ENCODE assay signal across 6 worm cellular contexts in the genomic region with DNA sequence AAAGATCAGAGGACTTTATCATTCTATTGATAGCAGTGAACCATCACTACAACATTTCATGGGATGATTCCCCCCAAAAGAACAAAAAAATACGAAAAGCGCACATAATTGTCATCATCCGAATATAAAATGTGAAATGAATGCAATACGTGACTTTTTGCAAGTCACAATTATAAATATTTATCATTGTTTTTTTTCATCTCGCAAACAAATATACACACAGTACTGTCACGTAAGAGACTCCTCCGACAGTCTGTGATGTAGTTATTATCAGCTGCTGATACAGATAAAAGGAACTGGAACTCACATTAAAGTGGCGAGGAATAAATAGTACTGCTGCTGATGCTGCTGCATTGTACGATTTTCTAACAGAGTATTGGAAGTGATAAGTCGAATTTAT.
TF ChIP-seq lines count a peak whose summit lies in the region.

No protein-coding gene starts in this region.

TF ChIP-seq in whole organism, L1 larva, 84 proteins besides CTCF, POLR2A, EP300 and RAD21:
- TF ChIP-seq elt-2 (tag; optimal IDR thresholded peaks at IDR 0.05; lab: Kevin White, UChicago) (peak; percentile 80), nhr-90 (tag; optimal IDR thresholded peaks at IDR 0.05; lab: Kevin White, UChicago; ENCODE audit: poor library complexity) (peak; percentile 32), unc-86 (tag; optimal IDR thresholded peaks at IDR 0.05; lab: Kevin White, UChicago) (no peak), efl-1 (optimal IDR thresholded peaks at IDR 0.05; lab: Kevin White, UChicago) (no peak), efl-1 (GFP tag; optimal IDR thresholded peaks at IDR 0.05 in 1 of 2; lab: Kevin White, UChicago) (peak in 1 of 2 experiments; percentile 54), nhr-20 (tag; optimal IDR thresholded peaks at IDR 0.05; lab: Kevin White, UChicago) (peak; percentile 18), nhr-71 (tag; optimal IDR thresholded peaks at IDR 0.05; lab: Kevin White, UChicago) (peak; percentile 27), ztf-4 (tag; optimal IDR thresholded peaks at IDR 0.05; lab: Kevin White, UChicago) (no peak), mef-2 (tag; optimal IDR thresholded peaks at IDR 0.05; lab: Kevin White, UChicago) (no peak), fkh-8 (tag; optimal IDR thresholded peaks at IDR 0.05; lab: Kevin White, UChicago) (no peak), nhr-237 (tag; optimal IDR thresholded peaks at IDR 0.05; lab: Kevin White, UChicago) (no peak), lin-35 (GFP tag; optimal IDR thresholded peaks at IDR 0.05; lab: Kevin White, UChicago) (peak in 1 of 2 experiments; percentile 5)

TF ChIP-seq in whole organism, L2 larva, 48 proteins besides CTCF, POLR2A, EP300 and RAD21:
- TF ChIP-seq nhr-21 (tag; optimal IDR thresholded peaks at IDR 0.05; lab: Kevin White, UChicago) (peak; percentile 2), lin-39 (tag; optimal IDR thresholded peaks at IDR 0.05; lab: Kevin White, UChicago) (no peak), crh-2 (tag; optimal IDR thresholded peaks at IDR 0.05; lab: Kevin White, UChicago) (peak; percentile 66), fos-1 (tag; optimal IDR thresholded peaks at IDR 0.05; lab: Kevin White, UChicago) (peak; percentile 35), sma-3 (GFP tag; optimal IDR thresholded peaks at IDR 0.05; lab: Kevin White, UChicago) (peak; percentile 20), nhr-129 (tag; optimal IDR thresholded peaks at IDR 0.05; lab: Kevin White, UChicago) (peak; percentile 73), nhr-11 (tag; optimal IDR thresholded peaks at IDR 0.05; lab: Kevin White, UChicago) (no peak), aly-2 (tag; optimal IDR thresholded peaks at IDR 0.05; lab: Kevin White, UChicago) (no peak), F13H6.1 (tag; optimal IDR thresholded peaks at IDR 0.05; lab: Kevin White, UChicago) (peak; percentile 17), lsy-2 (tag; optimal IDR thresholded peaks at IDR 0.05; lab: Kevin White, UChicago) (peak in 1 of 2 experiments; percentile 18), sma-9 (GFP tag; optimal IDR thresholded peaks at IDR 0.05; lab: Kevin White, UChicago) (peak; percentile 63), sma-9 (tag; optimal IDR thresholded peaks at IDR 0.05; lab: Kevin White, UChicago) (no peak), skn-1 (tag; optimal IDR thresholded peaks at IDR 0.05; lab: Kevin White, UChicago) (peak; percentile 54)

TF ChIP-seq in whole organism, L3 larva, 47 proteins besides CTCF, POLR2A, EP300 and RAD21:
- TF ChIP-seq elt-2 (tag; optimal IDR thresholded peaks at IDR 0.05; lab: Kevin White, UChicago) (peak; percentile 90), ztf-4 (tag; optimal IDR thresholded peaks at IDR 0.05; lab: Kevin White, UChicago) (no peak), elt-3 (tag; optimal IDR thresholded peaks at IDR 0.05; lab: Kevin White, UChicago) (peak in 1 of 3 experiments; percentile 15), pqm-1 (tag; optimal IDR thresholded peaks at IDR 0.05; lab: Kevin White, UChicago) (peak; percentile 91), pha-4 (tag; optimal IDR thresholded peaks at IDR 0.05; lab: Kevin White, UChicago) (peak; percentile 78), skn-1 (tag; optimal IDR thresholded peaks at IDR 0.05; lab: Kevin White, UChicago) (peak; percentile 73), aly-2 (tag; optimal IDR thresholded peaks at IDR 0.05; lab: Kevin White, UChicago) (no peak), fkh-10 (GFP tag; optimal IDR thresholded peaks at IDR 0.05; lab: Kevin White, UChicago) (no peak), snpc-4 (tag; optimal IDR thresholded peaks at IDR 0.05; lab: Kevin White, UChicago) (no peak), nhr-67 (tag; optimal IDR thresholded peaks at IDR 0.05; lab: Kevin White, UChicago) (no peak), hmg-11 (tag; optimal IDR thresholded peaks at IDR 0.05; lab: Kevin White, UChicago) (no peak), nhr-43 (tag; optimal IDR thresholded peaks at IDR 0.05; lab: Kevin White, UChicago; ENCODE audit: poor library complexity, severe bottlenecking) (peak; percentile 8)

TF ChIP-seq in whole organism, L4 larva, 104 proteins besides CTCF, POLR2A, EP300 and RAD21 (continues in another document):
- TF ChIP-seq cey-2 (tag; optimal IDR thresholded peaks at IDR 0.05; lab: Kevin White, UChicago; ENCODE audit: borderline replicate concordance, insufficient read depth) (no peak), tag-97 (GFP tag; IDR thresholded peaks at IDR 0.05; lab: Robert Waterston, UW) (no peak), gei-8 (GFP tag; optimal IDR thresholded peaks at IDR 0.05; lab: Kevin White, UChicago) (no peak), dmd-6 (GFP tag; IDR thresholded peaks at IDR 0.05; lab: Robert Waterston, UW) (peak; percentile 60), ceh-28 (tag; optimal IDR thresholded peaks at IDR 0.05; lab: Kevin White, UChicago) (no peak), skn-1 (tag; optimal IDR thresholded peaks at IDR 0.05; lab: Kevin White, UChicago) (no peak), mep-1 (tag; optimal IDR thresholded peaks at IDR 0.05; lab: Kevin White, UChicago) (no peak), T20F7.1 (GFP tag; optimal IDR thresholded peaks at IDR 0.05; lab: Kevin White, UChicago) (no peak), mdl-1 (tag; optimal IDR thresholded peaks at IDR 0.05; lab: Kevin White, UChicago) (peak in 1 of 2 experiments; percentile 32), vab-7 (GFP tag; IDR thresholded peaks at IDR 0.05; lab: Robert Waterston, UW) (no peak), unc-62 (GFP tag; optimal IDR thresholded peaks at IDR 0.05 in 1 of 2; lab: Kevin White, UChicago) (no peak), unc-62 (tag; optimal IDR thresholded peaks at IDR 0.05; lab: Kevin White, UChicago) (no peak), set-16 (GFP tag; IDR thresholded peaks at IDR 0.05; lab: Robert Waterston, UW) (no peak), lim-7 (GFP tag; IDR thresholded peaks at IDR 0.05; lab: Robert Waterston, UW) (no peak), ceh-62 (tag; optimal IDR thresholded peaks at IDR 0.05; lab: Kevin White, UChicago) (no peak), php-3 (GFP tag; IDR thresholded peaks at IDR 0.05; lab: Robert Waterston, UW) (peak; percentile 52; the same call in 1 of the 2 replicates), nhr-111 (GFP tag; optimal IDR thresholded peaks at IDR 0.05; lab: Kevin White, UChicago) (no peak), ama-1 (optimal IDR thresholded peaks at IDR 0.05; lab: Kevin White, UChicago) (no peak), aha-1 (tag; lab: Kevin White, UChicago) (peak; percentile 100)

TF ChIP-seq in whole organism, late embryonic, 69 proteins besides CTCF, POLR2A, EP300 and RAD21:
- TF ChIP-seq ceh-48 (tag; optimal IDR thresholded peaks at IDR 0.05; lab: Kevin White, UChicago): no peak
- peak; percentile 78 for TF ChIP-seq elt-2 (tag; optimal IDR thresholded peaks at IDR 0.05; lab: Kevin White, UChicago)
TF ChIP-seq in whole organism, late embryonic: peak in this region for 1.

TF ChIP-seq in whole organism, young adult, 124 proteins besides CTCF, POLR2A, EP300 and RAD21:
- TF ChIP-seq snpc-3.4 (tag; optimal IDR thresholded peaks at IDR 0.05; lab: Kevin White, UChicago) (no peak), xnd-1 (tag; optimal IDR thresholded peaks at IDR 0.05; lab: Kevin White, UChicago) (no peak), akir-1 (GFP tag; optimal IDR thresholded peaks at IDR 0.05; lab: Kevin White, UChicago) (no peak), snpc-1.1 (tag; optimal IDR thresholded peaks at IDR 0.05; lab: Kevin White, UChicago; ENCODE audit: insufficient read depth) (no peak), ZK185.1 (tag; optimal IDR thresholded peaks at IDR 0.05; lab: Kevin White, UChicago; ENCODE audit: poor library complexity, severe bottlenecking) (peak; percentile 27), lin-35 (GFP tag; optimal IDR thresholded peaks at IDR 0.05; lab: Kevin White, UChicago) (no peak), dox-1 (GFP tag; IDR thresholded peaks at IDR 0.05; lab: Robert Waterston, UW) (no peak), rec-8 (tag; optimal IDR thresholded peaks at IDR 0.05; lab: Kevin White, UChicago) (no peak), nhr-80 (tag; optimal IDR thresholded peaks at IDR 0.05; lab: Kevin White, UChicago) (peak; percentile 37), sdz-38 (tag; optimal IDR thresholded peaks at IDR 0.05; lab: Kevin White, UChicago) (no peak), lin-40 (tag; optimal IDR thresholded peaks at IDR 0.05; lab: Kevin White, UChicago) (peak; percentile 15), hlh-12 (tag; optimal IDR thresholded peaks at IDR 0.05; lab: Kevin White, UChicago) (no peak), him-1 (tag; optimal IDR thresholded peaks at IDR 0.05; lab: Kevin White, UChicago) (no peak), F37B4.10 (GFP tag; IDR thresholded peaks at IDR 0.05; lab: Robert Waterston, UW) (no peak), B0336.3 (GFP tag; IDR thresholded peaks at IDR 0.05; lab: Robert Waterston, UW) (no peak), Y67H2A.10 (GFP tag; conservative IDR thresholded peaks at IDR 0.05; lab: Robert Waterston, UW) (no peak), die-1 (tag; optimal IDR thresholded peaks at IDR 0.05; lab: Kevin White, UChicago) (no peak), dpff-1 (tag; optimal IDR thresholded peaks at IDR 0.05; lab: Kevin White, UChicago) (no peak), F39B2.1 (GFP tag; IDR thresholded peaks at IDR 0.05; lab: Robert Waterston, UW) (no peak), somi-1 (GFP tag; optimal IDR thresholded peaks at IDR 0.05; lab: Kevin White, UChicago) (no peak), tbx-9 (tag; optimal IDR thresholded peaks at IDR 0.05; lab: Kevin White, UChicago; ENCODE audit: borderline replicate concordance) (no peak), mes-4 (tag; optimal IDR thresholded peaks at IDR 0.05; lab: Kevin White, UChicago) (no peak), nfya-2 (GFP tag; IDR thresholded peaks at IDR 0.05; lab: Robert Waterston, UW) (no peak), Y56A3A.18 (GFP tag; IDR thresholded peaks at IDR 0.05; lab: Robert Waterston, UW) (no peak), bed-1 (GFP tag; IDR thresholded peaks at IDR 0.05; lab: Robert Waterston, UW) (no peak), F22D6.2 (tag; optimal IDR thresholded peaks at IDR 0.05; lab: Kevin White, UChicago) (no peak)
TF ChIP-seq in whole organism, young adult: peak in this region for 3.
